Worm (Caenorhabditis elegans) whole organism, early embryonic: ENCODE measurements around the gene cyp-33C12.

Experiments used
- B0310.2 ChIP-seq: sonication (generic microtip); optimal IDR thresholded peaks from 2 replicates; lab custom pipeline; 2016; ENCODE audit warnings: mild to moderate bottlenecking, missing genetic modification characterization, missing compliant biosample characterization
- F13C5.2 ChIP-seq: sonication (generic microtip); optimal IDR thresholded peaks from 2 replicates; lab custom pipeline; 2017; ENCODE audit warnings: mild to moderate bottlenecking, missing genetic modification characterization, inconsistent platforms, missing compliant biosample characterization
- aly-1 ChIP-seq: sonication (generic microtip); optimal IDR thresholded peaks from 2 replicates; lab custom pipeline; 2016; ENCODE audit warnings: missing genetic modification characterization, missing compliant biosample characterization
- ama-1 ChIP-seq: fragments of 150-350 bp; optimal IDR thresholded peaks from 2 replicates; lab custom pipeline; 2014
- ceh-13 ChIP-seq: fragments of 200-800 bp; sonication (Bioruptor generic); optimal IDR thresholded peaks from 2 replicates; lab custom pipeline; 2018; ENCODE audit warnings: mild to moderate bottlenecking, missing genetic modification characterization, missing compliant biosample characterization
- ceh-36 ChIP-seq: sonication (generic microtip); optimal IDR thresholded peaks from 2 replicates; lab custom pipeline; 2016; ENCODE audit warnings: missing genetic modification characterization, inconsistent platforms, missing compliant biosample characterization
- ets-7 ChIP-seq: sonication (generic microtip); optimal IDR thresholded peaks from 2 replicates; lab custom pipeline; 2016; ENCODE audit warnings: missing genotype, missing genetic modification characterization, missing compliant biosample characterization
- flt-1 ChIP-seq: fragments of 200-800 bp; sonication (Bioruptor generic); IDR thresholded peaks from 2 replicates; pipeline ENCODE4 v1.3.6; 2022; ENCODE audit warnings: missing genetic modification characterization, missing compliant biosample characterization
- hmbx-1 ChIP-seq: sonication (generic microtip); optimal IDR thresholded peaks from 2 replicates; lab custom pipeline; 2016; ENCODE audit warnings: mild to moderate bottlenecking, missing genetic modification characterization, missing compliant biosample characterization
- hmg-4 ChIP-seq: fragments of 200-800 bp; sonication (Bioruptor generic); optimal IDR thresholded peaks from 2 replicates; lab custom pipeline; 2018; ENCODE audit warnings: mild to moderate bottlenecking, missing genetic modification characterization, missing compliant biosample characterization
- hnd-1 ChIP-seq: sonication (generic microtip); optimal IDR thresholded peaks from 2 replicates; lab custom pipeline; 2016; ENCODE audit warnings: missing genetic modification characterization, missing compliant biosample characterization
- pes-1 ChIP-seq: fragments of 200-800 bp; sonication (Bioruptor generic); IDR thresholded peaks from 2 replicates; pipeline ENCODE4 v1.3.6; 2022; ENCODE audit warnings: missing genetic modification reagents, missing genetic modification characterization, missing compliant biosample characterization
- scrt-1 ChIP-seq: fragments of 200-800 bp; sonication (Bioruptor generic); IDR thresholded peaks from 2 replicates; pipeline ENCODE4 v1.3.6; 2022; ENCODE audit warnings: missing genetic modification characterization, missing compliant biosample characterization
- sea-1 ChIP-seq: fragments of 200-800 bp; sonication (Bioruptor generic); conservative IDR thresholded peaks from 2 replicates; pipeline ENCODE4 v1.3.6; 2022; ENCODE audit warnings: missing genetic modification characterization, missing compliant biosample characterization
- tbx-11 ChIP-seq: fragments of 200-800 bp; sonication (Bioruptor generic); IDR thresholded peaks from 2 replicates; pipeline ENCODE4 v1.3.6; 2022; ENCODE audit warnings: missing genetic modification characterization, missing compliant biosample characterization
- tbx-37 ChIP-seq: fragments of 200-800 bp; sonication (Bioruptor generic); conservative IDR thresholded peaks from 2 replicates; pipeline ENCODE4 v1.3.6; 2022; ENCODE audit warnings: missing genetic modification reagents, missing genetic modification characterization, missing compliant biosample characterization
- tra-4 ChIP-seq: sonication (generic microtip); optimal IDR thresholded peaks from 2 replicates; lab custom pipeline; 2017; ENCODE audit warnings: missing genetic modification characterization, missing compliant biosample characterization

The cyp-33C12 gene

DNA sequence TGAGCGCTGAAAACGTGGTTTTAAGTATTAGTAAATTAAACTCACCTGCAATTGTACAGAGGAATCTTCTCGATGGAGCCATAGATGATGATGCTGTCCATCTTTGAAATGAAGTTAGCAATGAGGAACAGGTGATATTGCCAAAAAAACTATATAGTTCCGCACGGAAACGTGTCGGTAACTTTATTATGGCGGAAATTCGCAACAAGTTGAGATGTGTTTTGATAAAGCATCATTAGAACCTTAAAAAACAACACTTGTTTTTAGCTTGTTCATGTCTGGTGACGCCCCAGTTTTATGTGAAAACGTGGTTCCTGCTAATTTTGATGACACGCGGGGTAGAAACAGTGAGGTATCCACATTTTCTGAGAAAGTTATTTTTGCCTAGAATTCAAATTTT is 2.0 kb upstream of the cyp-33C12 start, which contains the start of gene srt-40:
Gene srt-40 (minus strand): TSS at position 101 of the 400 bp plus-strand sequence.
- TF ChIP-seq hmg-4: no peak

ce11 chrV:2201240-2201639 is 3.0 kb downstream of the cyp-33C12 start, which contains the start of gene cyp-32B1:
cyp-32B1 (minus strand) TSS chrV:2201415.
- TF ChIP-seq B0310.2 (tag; lab: Kevin White, UChicago) (no peak), ceh-13 (no peak), hnd-1 (tag; lab: Kevin White, UChicago) (no peak), hmbx-1 (no peak), scrt-1 (GFP tag; lab: Robert Waterston, UW) (no peak), tbx-37 (no peak), ceh-36 (no peak)

- TF ChIP-seq sea-1: no peak
- TF ChIP-seq tbx-37: no peak
- no peak for TF ChIP-seq scrt-1 (GFP tag; lab: Robert Waterston, UW)
- no peak for TF ChIP-seq ceh-13
- TF ChIP-seq hnd-1 (tag; lab: Kevin White, UChicago): no peak
- no peak for TF ChIP-seq ceh-36
- no peak for TF ChIP-seq tbx-11 (GFP tag; lab: Robert Waterston, UW)
- no peak for TF ChIP-seq hmg-4
Observed at ce11 chrV:2200402-2200801, 3.8 kb downstream of the cyp-33C12 start.

DNA sequence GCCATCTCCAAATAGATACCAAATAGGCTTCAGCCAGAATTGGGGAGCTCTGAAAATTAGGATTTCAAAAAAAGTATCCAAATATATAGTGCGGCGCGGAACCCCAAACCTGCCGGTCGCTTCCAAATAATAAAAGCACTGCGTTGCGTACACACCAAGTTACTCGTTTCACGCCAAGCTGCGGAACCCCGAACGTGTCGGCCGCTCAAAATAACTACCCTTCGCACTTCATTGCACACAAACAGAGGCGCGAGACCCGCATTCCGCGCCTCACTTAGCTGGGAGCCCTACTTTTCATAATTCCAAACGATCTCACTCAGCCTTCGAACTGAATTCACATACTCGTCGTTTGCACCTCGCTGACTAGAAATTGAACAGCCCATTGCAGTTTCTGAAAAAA is 4.6 kb downstream of the cyp-33C12 start:
- TF ChIP-seq sea-1: no peak
- TF ChIP-seq hmbx-1: no peak
- TF ChIP-seq B0310.2 (tag; lab: Kevin White, UChicago): no peak
- no peak for TF ChIP-seq ama-1
- no peak for TF ChIP-seq ets-7 (tag; lab: Kevin White, UChicago)
- no peak for TF ChIP-seq tra-4
- TF ChIP-seq aly-1 (tag; lab: Kevin White, UChicago): no peak
- TF ChIP-seq F13C5.2: no peak
- TF ChIP-seq flt-1 (GFP tag; lab: Robert Waterston, UW): no peak
- no peak for TF ChIP-seq hmg-4
- no peak for TF ChIP-seq scrt-1 (GFP tag; lab: Robert Waterston, UW)
- TF ChIP-seq pes-1: no peak
- TF ChIP-seq tbx-37: no peak
- TF ChIP-seq ceh-36: no peak
- TF ChIP-seq hnd-1 (tag; lab: Kevin White, UChicago): no peak
- no peak for TF ChIP-seq ceh-13
- no peak for TF ChIP-seq tbx-11 (GFP tag; lab: Robert Waterston, UW)

DNA sequence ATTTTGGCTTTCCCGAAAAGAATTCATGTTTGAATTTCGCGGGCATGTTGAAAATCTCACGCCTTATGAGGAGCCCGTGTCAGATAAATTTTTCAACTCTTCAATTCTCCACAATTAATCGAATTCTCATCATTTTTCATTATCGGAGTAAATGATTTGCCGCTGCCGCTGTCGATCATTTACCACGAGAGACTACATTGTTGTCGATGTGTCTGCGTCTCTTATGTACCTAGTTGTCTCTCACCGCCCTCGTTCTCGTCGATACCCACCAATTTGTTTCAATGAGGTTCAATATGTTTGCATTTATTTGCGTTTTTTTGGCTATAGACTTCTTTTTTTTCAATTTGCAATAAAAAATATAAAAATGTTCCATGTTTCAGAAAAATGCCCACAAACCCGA is 12.1 kb downstream of the cyp-33C12 start, which contains the start of gene nhr-13:
Gene nhr-13 (plus strand): TSS at position 369 of the 400 bp plus-strand sequence.
- no peak for TF ChIP-seq pes-1
- TF ChIP-seq ama-1: no peak
- TF ChIP-seq hnd-1 (tag; lab: Kevin White, UChicago): no peak
- TF ChIP-seq B0310.2 (tag; lab: Kevin White, UChicago): no peak
- TF ChIP-seq ceh-36: no peak
- no peak for TF ChIP-seq aly-1 (tag; lab: Kevin White, UChicago)
- TF ChIP-seq sea-1: no peak
- TF ChIP-seq ceh-13: no peak
- TF ChIP-seq hmg-4: no peak
- TF ChIP-seq tbx-11 (GFP tag; lab: Robert Waterston, UW): no peak

DNA sequence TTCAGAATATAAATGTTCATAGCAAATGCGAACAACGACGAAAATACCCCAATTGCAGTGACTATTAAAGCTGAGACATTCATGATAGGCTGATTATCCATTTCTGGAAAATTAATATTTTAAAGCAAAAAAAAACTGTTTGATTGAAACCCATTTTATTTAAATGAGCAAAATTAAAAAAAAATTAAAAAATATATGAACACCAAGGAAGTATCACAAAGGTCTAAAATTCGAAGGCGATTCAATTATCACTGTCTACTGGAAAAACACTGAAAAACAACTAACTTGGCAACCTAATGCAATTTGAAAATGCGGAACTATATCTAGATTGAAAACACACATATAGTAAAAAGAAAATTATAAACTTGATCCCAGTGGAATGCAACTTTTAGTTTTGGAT is 13.1 kb downstream of the cyp-33C12 start, which contains the start of gene srbc-42:
Gene srbc-42 (minus strand): TSS at position 101 of the 400 bp plus-strand sequence.
- TF ChIP-seq tbx-11 (GFP tag; lab: Robert Waterston, UW) (no peak), tra-4 (no peak), hnd-1 (tag; lab: Kevin White, UChicago) (no peak), ama-1 (no peak), flt-1 (GFP tag; lab: Robert Waterston, UW) (no peak), F13C5.2 (no peak), sea-1 (no peak), hmbx-1 (no peak), pes-1 (no peak), scrt-1 (GFP tag; lab: Robert Waterston, UW) (no peak), ceh-13 (no peak), ets-7 (tag; lab: Kevin White, UChicago) (no peak), B0310.2 (tag; lab: Kevin White, UChicago) (no peak), aly-1 (tag; lab: Kevin White, UChicago) (no peak), tbx-37 (no peak), ceh-36 (no peak), hmg-4 (no peak)

- TF ChIP-seq B0310.2 (tag; lab: Kevin White, UChicago) (no peak), ets-7 (tag; lab: Kevin White, UChicago) (no peak), ama-1 (no peak), ceh-36 (no peak), hmbx-1 (no peak), tbx-37 (no peak)
Observed at ce11 chrV:2190383-2190782, 13.8 kb downstream of the cyp-33C12 start.

DNA sequence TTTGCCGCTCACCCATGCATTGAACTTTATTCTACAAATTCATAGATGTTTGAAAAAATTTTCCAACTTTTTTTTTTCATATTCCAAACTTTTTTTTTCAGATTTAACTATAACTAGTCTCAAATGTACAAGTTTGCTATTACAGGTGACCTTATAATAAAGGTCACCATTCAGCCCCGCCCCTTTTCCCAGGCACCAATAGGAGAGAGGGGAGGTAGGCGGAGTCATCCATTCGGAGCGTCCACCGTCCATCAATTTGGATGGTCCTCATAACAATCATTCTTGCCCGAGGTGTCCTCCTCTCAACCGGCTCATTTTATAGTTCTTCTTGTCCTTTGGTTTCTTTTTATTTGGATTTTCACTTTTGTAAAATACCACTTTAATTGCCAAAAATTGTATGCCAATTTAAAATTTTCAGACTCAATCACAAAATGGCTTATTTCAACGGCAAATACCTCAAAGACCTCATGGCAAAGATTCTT is 16.3 kb downstream of the cyp-33C12 start, which contains the start of gene Y5H2B.3:
Gene Y5H2B.3 (plus strand): TSS at position 432 of the 482 bp plus-strand sequence.
- TF ChIP-seq B0310.2 (tag; lab: Kevin White, UChicago): no peak
- TF ChIP-seq ceh-36: no peak
- TF ChIP-seq scrt-1 (GFP tag; lab: Robert Waterston, UW): no peak
- no peak for TF ChIP-seq ama-1
- no peak for TF ChIP-seq pes-1
- TF ChIP-seq hmg-4: no peak
- no peak for TF ChIP-seq ets-7 (tag; lab: Kevin White, UChicago)
- no peak for TF ChIP-seq tbx-37
- no peak for TF ChIP-seq flt-1 (GFP tag; lab: Robert Waterston, UW)
- no peak for TF ChIP-seq tra-4
- no peak for TF ChIP-seq aly-1 (tag; lab: Kevin White, UChicago)
- no peak for TF ChIP-seq hnd-1 (tag; lab: Kevin White, UChicago)
- TF ChIP-seq tbx-11 (GFP tag; lab: Robert Waterston, UW): no peak
- TF ChIP-seq sea-1: no peak
- no peak for TF ChIP-seq hmbx-1
- TF ChIP-seq ceh-13: no peak

DNA sequence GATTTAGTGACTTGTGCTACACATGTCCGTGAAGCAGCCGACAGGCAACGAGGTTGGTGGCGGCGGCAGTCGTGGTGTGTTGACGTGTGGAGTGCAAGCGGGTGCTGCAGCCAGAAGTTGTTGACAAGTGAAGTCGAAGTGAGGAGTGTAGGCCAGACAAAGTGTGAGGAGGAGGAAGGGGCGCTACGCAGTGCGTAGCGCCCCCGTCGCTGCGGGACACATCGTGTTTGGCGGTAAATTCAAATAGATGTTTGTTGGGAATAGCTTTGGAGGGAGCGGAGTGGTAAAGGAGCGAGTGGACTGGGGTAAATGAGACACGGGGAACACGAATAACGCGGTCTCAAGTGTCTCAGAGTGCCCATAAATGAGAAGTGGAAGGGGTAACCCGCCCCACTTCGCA is 18.7 kb downstream of the cyp-33C12 start:
- TF ChIP-seq aly-1 (tag; lab: Kevin White, UChicago) (no peak), hnd-1 (tag; lab: Kevin White, UChicago) (no peak), B0310.2 (tag; lab: Kevin White, UChicago) (no peak), tbx-11 (GFP tag; lab: Robert Waterston, UW) (no peak), ets-7 (tag; lab: Kevin White, UChicago) (no peak), hmbx-1 (no peak), tra-4 (no peak), tbx-37 (no peak), ama-1 (no peak), hmg-4 (no peak), scrt-1 (GFP tag; lab: Robert Waterston, UW) (no peak), flt-1 (GFP tag; lab: Robert Waterston, UW) (no peak), pes-1 (no peak), ceh-13 (no peak), sea-1 (no peak), F13C5.2 (no peak)
